Worm (Caenorhabditis elegans) whole organism, late embryonic: ENCODE data around the gene msp-152.
"Not testable (repeated sequence)": the region's sequence is repeated elsewhere in the genome, so short reads cannot be mapped to it uniquely, and the experiment has no call there.

Source experiments
- elt-2 ChIP-seq: sonication (generic microtip); optimal IDR thresholded peaks from 2 replicates; lab custom pipeline; 2016; ENCODE audit warnings: missing genetic modification reagents, missing genetic modification characterization, missing compliant biosample characterization
- pag-3 ChIP-seq: sonication (generic microtip); optimal IDR thresholded peaks from 2 replicates; lab custom pipeline; 2016; ENCODE audit warnings: missing compliant biosample characterization, missing genetic modification characterization, borderline replicate concordance

- not testable (repeated sequence) for TF ChIP-seq elt-2, pag-3 (tag; lab: Kevin White, UChicago)
These were observed 29.1 kb upstream of the msp-152 start, which contains the start of gene sgt-1 for ce11 chrII:4903696-4904095.
